Fruit fly (Drosophila melanogaster): Measurements from ENCODE around the gene Cep290.

dm6 chr3L:871713-872112 is 28.0 kb downstream of the Cep290 start, which contains the start of gene Usp10:
- TF ChIP-seq cnc (optimal IDR thresholded peaks at IDR 0.05), result peak; percentile 60 to 92
- TF ChIP-seq Mnt (GFP tag; optimal IDR thresholded peaks at IDR 0.05), result peak; percentile 48
- no peak for TF ChIP-seq CG7101 (tag; optimal IDR thresholded peaks at IDR 0.05)
- no peak for TF ChIP-seq toe (GFP tag; optimal IDR thresholded peaks at IDR 0.05)
- no peak for TF ChIP-seq CG12768 (GFP tag; optimal IDR thresholded peaks at IDR 0.05)
- TF ChIP-seq CG7045 (GFP tag; optimal IDR thresholded peaks at IDR 0.05), result no peak
- no peak for TF ChIP-seq Clk (GFP tag; optimal IDR thresholded peaks at IDR 0.05)
- peak; percentile 19 for TF ChIP-seq bab1 (GFP tag; optimal IDR thresholded peaks at IDR 0.05)
- TF ChIP-seq tj (GFP tag; optimal IDR thresholded peaks at IDR 0.05), result peak; percentile 53
- TF ChIP-seq CG14711 (tag; optimal IDR thresholded peaks at IDR 0.05), result peak; percentile 99
- no peak for TF ChIP-seq kay (GFP tag; ENCODE audit: borderline replicate concordance)
- no peak for TF ChIP-seq CG5204 (GFP tag; optimal IDR thresholded peaks at IDR 0.05)
- no peak for TF ChIP-seq ovo (GFP tag; optimal IDR thresholded peaks at IDR 0.05)

Measured in whole organism, adult.